Fruit fly (Drosophila melanogaster) whole organism, adult: ENCODE data around the gene CG17350.

Source experiments
- CG11617 ChIP-seq: fragments of 200-800 bp; sonication (Bioruptor generic); optimal IDR thresholded peaks from 2 replicates; lab custom pipeline; 2017; ENCODE audit warnings: mild to moderate bottlenecking, missing biosample characterization, missing genetic modification reagents, missing genetic modification characterization
- CG12768 ChIP-seq: fragments of 200-800 bp; sonication (Bioruptor generic); optimal IDR thresholded peaks from 2 replicates; lab custom pipeline; 2017; ENCODE audit warnings: missing biosample characterization, missing genetic modification characterization, mild to moderate bottlenecking, moderate library complexity, missing genetic modification reagents
- CG14711 ChIP-seq: fragments of 200-800 bp; sonication (Bioruptor generic); optimal IDR thresholded peaks from 2 replicates; lab custom pipeline; 2018; ENCODE audit warnings: missing biosample characterization, mild to moderate bottlenecking, missing genetic modification characterization, moderate library complexity
- CG1620 ChIP-seq: fragments of 200-800 bp; sonication (Bioruptor generic); optimal IDR thresholded peaks from 2 replicates; lab custom pipeline; 2016; ENCODE audit warnings: missing biosample characterization, missing genetic modification characterization
- CG33017 ChIP-seq: fragments of 200-800 bp; sonication (Bioruptor generic); optimal IDR thresholded peaks from 2 replicates; lab custom pipeline; 2018; ENCODE audit warnings: missing biosample characterization, mild to moderate bottlenecking, missing genetic modification characterization, moderate library complexity
- CG5204 ChIP-seq: fragments of 200-800 bp; sonication (Bioruptor generic); optimal IDR thresholded peaks from 2 replicates; lab custom pipeline; 2016; ENCODE audit warnings: missing biosample characterization, missing genetic modification characterization
- CG7045 ChIP-seq: fragments of 200-800 bp; sonication (Bioruptor generic); optimal IDR thresholded peaks from 2 replicates; lab custom pipeline; 2017; ENCODE audit warnings: missing biosample characterization, mild to moderate bottlenecking, missing genetic modification characterization
- CG7101 ChIP-seq: fragments of 200-800 bp; sonication (Bioruptor generic); optimal IDR thresholded peaks from 2 replicates; lab custom pipeline; 2018; ENCODE audit warnings: missing biosample characterization, mild to moderate bottlenecking, missing genetic modification characterization, moderate library complexity
- Clk ChIP-seq: fragments of 200-800 bp; sonication (Bioruptor generic); optimal IDR thresholded peaks from 2 replicates; lab custom pipeline; 2017; ENCODE audit warnings: missing biosample characterization, missing genetic modification characterization
- Crg-1 ChIP-seq: fragments of 200-800 bp; sonication (Bioruptor generic); optimal IDR thresholded peaks from 2 replicates; lab custom pipeline; 2016; ENCODE audit warnings: missing biosample characterization, missing genetic modification characterization
- Hr96 ChIP-seq: fragments of 200-800 bp; sonication (Bioruptor generic); optimal IDR thresholded peaks from 2 replicates; lab custom pipeline; 2016; ENCODE audit warnings: missing biosample characterization, missing genetic modification characterization
- Mnt ChIP-seq: fragments of 200-800 bp; sonication (Bioruptor generic); optimal IDR thresholded peaks from 2 replicates; lab custom pipeline; 2016; ENCODE audit warnings: missing biosample characterization, mild to moderate bottlenecking, missing genetic modification characterization
- bab1 ChIP-seq: fragments of 200-800 bp; sonication (Bioruptor generic); optimal IDR thresholded peaks from 3 replicates; lab custom pipeline; 2019; ENCODE audit warnings: missing biosample characterization, mild to moderate bottlenecking, missing genetic modification characterization, moderate library complexity
- cic ChIP-seq: fragments of 200-800 bp; sonication (Bioruptor generic); optimal IDR thresholded peaks from 2 replicates; lab custom pipeline; 2017; ENCODE audit warnings: missing biosample characterization, mild to moderate bottlenecking, missing genetic modification characterization, moderate library complexity
- cnc ChIP-seq, 2 experiments: fragments of >200 bp; optimal IDR thresholded peaks; 2 replicates each; lab custom pipeline; 2017
- kay ChIP-seq: fragments of 200-800 bp; sonication (Bioruptor generic); peaks from one replicate; lab custom pipeline; 2016; ENCODE audit warnings: missing biosample characterization, missing genetic modification characterization, borderline replicate concordance
- ovo ChIP-seq: fragments of 200-800 bp; sonication (Bioruptor generic); optimal IDR thresholded peaks from 2 replicates; lab custom pipeline; 2016; ENCODE audit warnings: missing biosample characterization, missing genetic modification characterization
- pad ChIP-seq: fragments of 200-800 bp; sonication (Bioruptor generic); optimal IDR thresholded peaks from 3 replicates; lab custom pipeline; 2017; ENCODE audit warnings: missing biosample characterization, missing genetic modification characterization, mild to moderate bottlenecking, moderate library complexity, missing genetic modification reagents
- tj ChIP-seq: fragments of 200-800 bp; sonication (Bioruptor generic); optimal IDR thresholded peaks from 3 replicates; lab custom pipeline; 2017; ENCODE audit warnings: missing biosample characterization, mild to moderate bottlenecking, missing genetic modification characterization, moderate library complexity
- toe ChIP-seq: fragments of 200-800 bp; sonication (Bioruptor generic); optimal IDR thresholded peaks from 2 replicates; lab custom pipeline; 2016; ENCODE audit warnings: missing biosample characterization, missing genetic modification characterization

The CG17350 gene

DNA sequence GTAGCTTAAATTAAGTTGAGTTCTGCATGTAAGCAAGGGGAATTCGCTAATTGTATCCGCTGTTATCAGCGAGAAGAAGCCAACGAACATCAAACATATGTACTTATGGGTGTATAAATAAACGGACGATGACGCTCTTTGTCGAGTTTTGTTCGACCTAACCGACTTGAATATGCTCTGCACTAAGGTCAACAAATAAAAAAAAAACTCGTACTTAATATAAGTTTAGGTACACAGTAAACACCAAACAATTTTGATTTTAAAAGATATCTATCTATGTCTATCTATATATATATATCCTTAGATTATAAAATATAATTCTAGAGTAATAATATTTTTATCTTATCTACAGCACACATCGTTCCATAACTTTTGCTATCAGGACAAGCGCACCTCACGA lies 16.1 kb upstream of the CG17350 start:
- no peak for TF ChIP-seq kay
- TF ChIP-seq toe: no peak
- TF ChIP-seq Clk (GFP tag; lab: Kevin White, UChicago): no peak
- TF ChIP-seq Mnt (GFP tag; lab: Kevin White, UChicago): no peak
- no peak for TF ChIP-seq ovo
- no peak for TF ChIP-seq CG5204 (GFP tag; lab: Kevin White, UChicago)
- TF ChIP-seq CG11617: peak; percentile 65
- TF ChIP-seq CG7101 (tag; lab: Kevin White, UChicago): peak; percentile 63
- no peak for TF ChIP-seq Hr96 (GFP tag; lab: Kevin White, UChicago)
- TF ChIP-seq CG12768: no peak
- no peak for TF ChIP-seq pad
- TF ChIP-seq CG1620 (GFP tag; lab: Kevin White, UChicago): no peak
- no peak for TF ChIP-seq bab1
- TF ChIP-seq tj (GFP tag; lab: Kevin White, UChicago): peak; percentile 0
- no peak for TF ChIP-seq cic (GFP tag; lab: Kevin White, UChicago)
- peak; percentile 64 for TF ChIP-seq CG14711 (tag; lab: Kevin White, UChicago)
- TF ChIP-seq CG7045 (GFP tag; lab: Kevin White, UChicago): peak; percentile 49
- TF ChIP-seq CG33017 (tag; lab: Kevin White, UChicago): peak; percentile 65
- TF ChIP-seq cnc (optimal IDR thresholded peaks at IDR 0.05; lab: Kevin White, UChicago): no peak
- no peak for TF ChIP-seq Crg-1 (GFP tag; lab: Kevin White, UChicago)

DNA sequence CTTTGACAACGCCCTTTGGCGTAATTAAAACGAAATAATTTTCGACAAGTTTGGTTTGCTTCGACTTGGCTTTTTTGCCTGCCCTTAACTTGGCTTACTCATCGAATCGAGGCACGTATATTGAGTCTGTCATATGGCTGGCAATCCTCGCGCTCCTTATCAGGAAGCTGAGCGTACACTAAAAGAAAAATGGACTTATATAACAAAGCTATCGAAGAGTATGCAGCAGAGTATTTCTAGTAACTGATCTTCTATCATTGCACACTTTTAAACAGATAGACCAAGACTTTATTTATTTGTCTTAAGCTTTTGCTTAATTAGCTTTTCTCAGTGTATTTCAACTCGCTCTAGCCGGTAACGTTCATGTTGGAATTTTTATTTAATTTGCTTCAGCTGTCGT lies 14.4 kb upstream of the CG17350 start:
- TF ChIP-seq CG11617: no peak
- TF ChIP-seq kay: no peak
- no peak for TF ChIP-seq CG1620 (GFP tag; lab: Kevin White, UChicago)
- TF ChIP-seq CG7045 (GFP tag; lab: Kevin White, UChicago): no peak
- no peak for TF ChIP-seq bab1
- TF ChIP-seq tj (GFP tag; lab: Kevin White, UChicago): no peak
- no peak for TF ChIP-seq CG7101 (tag; lab: Kevin White, UChicago)
- no peak for TF ChIP-seq cnc (optimal IDR thresholded peaks at IDR 0.05; lab: Kevin White, UChicago)
- no peak for TF ChIP-seq CG12768
- TF ChIP-seq pad: no peak
- TF ChIP-seq CG33017 (tag; lab: Kevin White, UChicago): no peak
- TF ChIP-seq CG14711 (tag; lab: Kevin White, UChicago): no peak
- no peak for TF ChIP-seq toe
- TF ChIP-seq cic (GFP tag; lab: Kevin White, UChicago): no peak
- TF ChIP-seq Hr96 (GFP tag; lab: Kevin White, UChicago): no peak
- no peak for TF ChIP-seq Mnt (GFP tag; lab: Kevin White, UChicago)

- TF ChIP-seq CG14711 (tag; lab: Kevin White, UChicago): no peak
- TF ChIP-seq CG7045 (GFP tag; lab: Kevin White, UChicago): no peak
- TF ChIP-seq bab1: no peak
- TF ChIP-seq tj (GFP tag; lab: Kevin White, UChicago): no peak
- no peak for TF ChIP-seq CG11617
- TF ChIP-seq ovo: no peak
- TF ChIP-seq kay: no peak
- TF ChIP-seq Clk (GFP tag; lab: Kevin White, UChicago): no peak
- no peak for TF ChIP-seq CG33017 (tag; lab: Kevin White, UChicago)
- TF ChIP-seq CG12768: no peak
- no peak for TF ChIP-seq cic (GFP tag; lab: Kevin White, UChicago)
- TF ChIP-seq Crg-1 (GFP tag; lab: Kevin White, UChicago): no peak
- no peak for TF ChIP-seq Mnt (GFP tag; lab: Kevin White, UChicago)
Observed at dm6 chr2L:19366730-19367129, 14.0 kb upstream of the CG17350 start.

- TF ChIP-seq Crg-1 (GFP tag; lab: Kevin White, UChicago): no peak
Observed at dm6 chr2L:19370046-19370445, 10.7 kb upstream of the CG17350 start, which contains the start of gene CG17349. TSS of gene CG17349 (plus strand) at chr2L:19370445.

DNA sequence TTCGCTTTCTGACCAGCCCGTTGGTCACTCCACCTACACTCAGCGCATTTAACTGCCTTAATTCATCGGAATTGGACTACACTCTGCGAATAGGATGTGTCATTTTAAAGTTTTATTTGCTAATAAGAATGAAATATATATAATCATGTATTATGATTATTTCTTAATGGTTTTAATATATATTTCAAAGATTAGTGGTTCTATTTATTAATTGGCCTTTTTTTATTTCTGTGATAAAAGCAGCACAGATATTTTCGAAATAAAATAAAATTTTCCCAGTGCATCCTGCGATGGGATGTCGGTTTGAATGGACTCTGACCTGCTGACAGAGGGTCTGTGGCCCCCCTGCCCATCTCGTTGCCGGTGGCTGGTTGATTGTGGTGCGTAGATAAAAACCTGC lies 6.9 kb upstream of the CG17350 start:
- TF ChIP-seq Hr96 (GFP tag; lab: Kevin White, UChicago) (no peak), CG11617 (no peak), ovo (no peak), CG5204 (GFP tag; lab: Kevin White, UChicago) (no peak), CG33017 (tag; lab: Kevin White, UChicago) (no peak), toe (no peak), CG14711 (tag; lab: Kevin White, UChicago) (no peak), CG1620 (GFP tag; lab: Kevin White, UChicago) (no peak), Crg-1 (GFP tag; lab: Kevin White, UChicago) (no peak), cic (GFP tag; lab: Kevin White, UChicago) (no peak)

DNA sequence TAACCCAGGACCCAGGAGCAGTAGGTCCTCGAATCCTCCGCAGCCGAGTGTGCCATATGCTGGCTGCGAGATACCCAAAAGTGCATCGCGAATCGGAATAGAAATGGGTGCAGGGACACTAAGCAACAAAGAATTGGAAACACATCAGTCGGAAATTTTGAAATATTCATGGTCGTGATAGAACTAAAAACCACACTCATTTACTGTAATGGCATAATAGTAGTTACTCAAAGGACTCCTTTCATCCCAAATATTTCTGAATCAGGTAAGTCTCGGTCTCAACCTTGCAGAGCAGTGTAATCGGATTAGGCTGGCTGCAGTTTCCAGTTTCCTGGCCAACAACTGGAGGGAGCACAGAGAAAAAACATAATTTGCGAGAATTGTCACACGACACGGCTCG lies 4.6 kb upstream of the CG17350 start:
- TF ChIP-seq bab1 (no peak), toe (no peak), CG33017 (tag; lab: Kevin White, UChicago) (no peak), cnc (optimal IDR thresholded peaks at IDR 0.05; lab: Kevin White, UChicago) (no peak), Mnt (GFP tag; lab: Kevin White, UChicago) (no peak), cic (GFP tag; lab: Kevin White, UChicago) (no peak), CG5204 (GFP tag; lab: Kevin White, UChicago) (no peak)
